Fruit fly (Drosophila melanogaster) whole organism, embryonic: ENCODE data around the gene KdelR.
A peak's percentile ranks its signal among the peaks of the same experiment; 100 is the strongest.

Experiments used
- Aef1 ChIP-seq: fragments of 200-800 bp; sonication (Bioruptor generic); IDR thresholded peaks from 3 replicates; pipeline ENCODE4 v1.3.6; 2022; ENCODE audit warnings: missing biosample characterization, missing genetic modification characterization
- Bgb ChIP-seq: fragments of 200-800 bp; sonication (Bioruptor generic); IDR thresholded peaks from 2 replicates; pipeline ENCODE4 v1.3.6; 2022; ENCODE audit warnings: missing biosample characterization, missing genetic modification characterization; ENCODE audit not compliant: partially characterized antibody
- Blimp-1 ChIP-seq: fragments of 200-800 bp; sonication (Bioruptor generic); optimal IDR thresholded peaks from 3 replicates; lab custom pipeline; 2018; ENCODE audit warnings: missing biosample characterization, missing genetic modification characterization, mild to moderate bottlenecking, moderate library complexity, missing genetic modification reagents
- CG11247 ChIP-seq: fragments of 200-800 bp; sonication (Bioruptor generic); IDR thresholded peaks from 2 replicates; pipeline ENCODE4 v1.3.6; 2022; ENCODE audit warnings: missing biosample characterization, missing genetic modification characterization
- CG12104 ChIP-seq: fragments of 200-800 bp; sonication (Bioruptor generic); optimal IDR thresholded peaks from 3 replicates; lab custom pipeline; 2016; ENCODE audit warnings: missing biosample characterization, missing genetic modification characterization
- CG12155 ChIP-seq: fragments of 200-800 bp; sonication (Bioruptor generic); optimal IDR thresholded peaks from 3 replicates; lab custom pipeline; 2016; ENCODE audit warnings: missing biosample characterization, missing genetic modification characterization
- CG12744 ChIP-seq: fragments of 200-800 bp; sonication (Bioruptor generic); optimal IDR thresholded peaks from 2 replicates; lab custom pipeline; 2016; ENCODE audit warnings: missing biosample characterization, missing genetic modification characterization
- CG13287 ChIP-seq: fragments of 200-800 bp; sonication (Bioruptor generic); IDR thresholded peaks from 2 replicates; pipeline ENCODE4 v1.3.6; 2022; ENCODE audit warnings: missing biosample characterization, missing genetic modification characterization; ENCODE audit not compliant: partially characterized antibody
- CG14710 ChIP-seq: fragments of 200-800 bp; sonication (Bioruptor generic); optimal IDR thresholded peaks from 3 replicates; lab custom pipeline; 2019; ENCODE audit warnings: missing biosample characterization, mild to moderate bottlenecking, missing genetic modification characterization, moderate library complexity
- CG15073 ChIP-seq: fragments of 200-800 bp; sonication (Bioruptor generic); optimal IDR thresholded peaks from 2 replicates; lab custom pipeline; 2016; ENCODE audit warnings: missing biosample characterization, missing genetic modification characterization
- CG1603 ChIP-seq: fragments of 200-800 bp; sonication (Bioruptor generic); optimal IDR thresholded peaks from 2 replicates; lab custom pipeline; 2019; ENCODE audit warnings: missing biosample characterization, mild to moderate bottlenecking, missing genetic modification characterization, moderate library complexity
- CG16813 ChIP-seq: fragments of 200-800 bp; sonication (Bioruptor generic); IDR thresholded peaks from 3 replicates; pipeline ENCODE4 v1.3.6; 2022; ENCODE audit warnings: missing biosample characterization, missing genetic modification characterization; ENCODE audit not compliant: partially characterized antibody
- CG17361 ChIP-seq: fragments of 200-800 bp; sonication (Bioruptor generic); IDR thresholded peaks from 3 replicates; pipeline ENCODE4 v1.3.6; 2022; ENCODE audit warnings: missing biosample characterization, missing genetic modification characterization
- CG3838 ChIP-seq: fragments of 200-800 bp; sonication (Bioruptor generic); optimal IDR thresholded peaks from 3 replicates; lab custom pipeline; 2016; ENCODE audit warnings: missing biosample characterization, missing genetic modification characterization
- CG4820 ChIP-seq: fragments of 200-800 bp; sonication (Bioruptor generic); optimal IDR thresholded peaks from 3 replicates; lab custom pipeline; 2016; ENCODE audit warnings: missing biosample characterization, missing genetic modification characterization
- CG5245 ChIP-seq: fragments of 200-800 bp; sonication (Bioruptor generic); optimal IDR thresholded peaks from 3 replicates; lab custom pipeline; 2016; ENCODE audit warnings: missing biosample characterization, missing genetic modification characterization
- CG6765 ChIP-seq: fragments of 200-800 bp; sonication (Bioruptor generic); optimal IDR thresholded peaks from 3 replicates; lab custom pipeline; 2017; ENCODE audit warnings: missing biosample characterization, mild to moderate bottlenecking, missing genetic modification characterization
- CG7271 ChIP-seq: fragments of 200-800 bp; sonication (Bioruptor generic); optimal IDR thresholded peaks from 2 replicates; lab custom pipeline; 2018; ENCODE audit warnings: missing biosample characterization, mild to moderate bottlenecking, missing genetic modification characterization, moderate library complexity
- CG8924 ChIP-seq: fragments of 200-800 bp; optimal IDR thresholded peaks from 3 replicates; lab custom pipeline; 2019; ENCODE audit warnings: missing biosample characterization, mild to moderate bottlenecking, missing genetic modification characterization, moderate library complexity
- CG8944 ChIP-seq: fragments of 200-800 bp; sonication (Bioruptor generic); optimal IDR thresholded peaks from 3 replicates; lab custom pipeline; 2016; ENCODE audit warnings: missing biosample characterization, missing genetic modification characterization
- CG9727 ChIP-seq: fragments of 200-800 bp; sonication (Bioruptor generic); optimal IDR thresholded peaks from 3 replicates; lab custom pipeline; 2017; ENCODE audit warnings: missing biosample characterization, mild to moderate bottlenecking, missing genetic modification characterization
- CoRest ChIP-seq: fragments of 200-800 bp; sonication (Bioruptor generic); optimal IDR thresholded peaks from 3 replicates; lab custom pipeline; 2018; ENCODE audit warnings: missing biosample characterization, mild to moderate bottlenecking, missing genetic modification characterization, moderate library complexity
- CrebB ChIP-seq: fragments of 200-800 bp; sonication (Bioruptor generic); optimal IDR thresholded peaks from 3 replicates; lab custom pipeline; 2018; ENCODE audit warnings: missing biosample characterization, mild to moderate bottlenecking, missing genetic modification characterization
- D19B ChIP-seq: fragments of 200-800 bp; sonication (Bioruptor generic); optimal IDR thresholded peaks from 2 replicates; lab custom pipeline; 2017; ENCODE audit warnings: missing biosample characterization, mild to moderate bottlenecking, missing genetic modification characterization
- Dbx ChIP-seq: fragments of 200-800 bp; sonication (Bioruptor generic); IDR thresholded peaks from 3 replicates; pipeline ENCODE4 v1.3.6; 2022; ENCODE audit warnings: missing biosample characterization, missing genetic modification characterization
- Dref ChIP-seq: fragments of 200-800 bp; sonication (Bioruptor generic); IDR thresholded peaks from 2 replicates; pipeline ENCODE4 v1.3.6; 2022; ENCODE audit warnings: missing biosample characterization, missing genetic modification characterization
- Fer3 ChIP-seq: fragments of 200-800 bp; sonication (Bioruptor generic); optimal IDR thresholded peaks from 2 replicates; lab custom pipeline; 2018; ENCODE audit warnings: missing biosample characterization, mild to moderate bottlenecking, missing genetic modification characterization, moderate library complexity
- HHEX ChIP-seq: fragments of 200-800 bp; sonication (Bioruptor generic); optimal IDR thresholded peaks from 3 replicates; lab custom pipeline; 2017; ENCODE audit warnings: missing biosample characterization, mild to moderate bottlenecking, missing genetic modification characterization, missing genetic modification reagents
- HLH4C ChIP-seq: fragments of 200-800 bp; sonication (Bioruptor generic); IDR thresholded peaks from 3 replicates; pipeline ENCODE4 v1.3.6; 2022; ENCODE audit warnings: missing biosample characterization, missing genetic modification characterization; ENCODE audit not compliant: partially characterized antibody
- MTF-1 ChIP-seq: fragments of 200-800 bp; sonication (Bioruptor generic); optimal IDR thresholded peaks from 2 replicates; lab custom pipeline; 2018; ENCODE audit warnings: missing biosample characterization, mild to moderate bottlenecking, missing genetic modification characterization, borderline replicate concordance
- Nf-YC ChIP-seq: fragments of 200-800 bp; optimal IDR thresholded peaks from 3 replicates; lab custom pipeline; 2019; ENCODE audit warnings: missing biosample characterization, mild to moderate bottlenecking, missing genetic modification characterization, moderate library complexity
- YL-1 ChIP-seq: fragments of 200-800 bp; sonication (Bioruptor generic); optimal IDR thresholded peaks from 3 replicates; lab custom pipeline; 2017; ENCODE audit warnings: missing biosample characterization, mild to moderate bottlenecking, missing genetic modification characterization
- az2 ChIP-seq: fragments of 200-800 bp; sonication (Bioruptor generic); optimal IDR thresholded peaks from 3 replicates; lab custom pipeline; 2016; ENCODE audit warnings: missing biosample characterization, missing genetic modification characterization
- da ChIP-seq: fragments of 200-800 bp; sonication (Bioruptor generic); optimal IDR thresholded peaks from 2 replicates; lab custom pipeline; 2016; ENCODE audit warnings: missing biosample characterization, missing genetic modification characterization
- dpn ChIP-seq, 2 experiments: fragments of 200-800 bp; sonication (Bioruptor generic); optimal IDR thresholded peaks; 3 replicates each; lab custom pipeline; 2016; ENCODE audit warnings: missing biosample characterization in 2 of 2, missing genetic modification characterization in 2 of 2
- exex ChIP-seq: fragments of 200-800 bp; sonication (Bioruptor generic); optimal IDR thresholded peaks from 4 replicates; lab custom pipeline; 2018; ENCODE audit warnings: missing biosample characterization, mild to moderate bottlenecking, missing genetic modification characterization, moderate library complexity
- ftz-f1 ChIP-seq: fragments of 200-800 bp; sonication (Bioruptor generic); optimal IDR thresholded peaks from 2 replicates; lab custom pipeline; 2016; ENCODE audit warnings: missing biosample characterization, missing genetic modification characterization
- gcm2 ChIP-seq: fragments of 200-800 bp; sonication (Bioruptor generic); optimal IDR thresholded peaks from 2 replicates; lab custom pipeline; 2016; ENCODE audit warnings: missing biosample characterization, missing genetic modification characterization
- gro ChIP-seq: fragments of 200-800 bp; sonication (Bioruptor generic); optimal IDR thresholded peaks from 2 replicates; lab custom pipeline; 2016; ENCODE audit warnings: missing biosample characterization, missing genetic modification characterization
- her ChIP-seq: fragments of 200-800 bp; sonication (Bioruptor generic); optimal IDR thresholded peaks from 2 replicates; lab custom pipeline; 2016; ENCODE audit warnings: missing biosample characterization, missing genetic modification characterization
- onecut ChIP-seq: fragments of 200-800 bp; sonication (Bioruptor generic); IDR thresholded peaks from 2 replicates; pipeline ENCODE4 v1.3.6; 2022; ENCODE audit warnings: missing biosample characterization, missing genetic modification characterization
- org-1 ChIP-seq: fragments of 200-800 bp; sonication (Bioruptor generic); optimal IDR thresholded peaks from 2 replicates; lab custom pipeline; 2017; ENCODE audit warnings: missing biosample characterization, missing genetic modification characterization
- pan ChIP-seq, 4 experiments: fragments of >200 bp in 3 of 4; fragments of 200-800 bp in 1 of 4; sonication (Bioruptor generic) in 1 of 4; optimal IDR thresholded peaks in 3 of 4; IDR thresholded peaks in 1 of 4; 2 replicates each; pipeline versions ENCODE4 v1.3.6 to Lab custom; 2017 to 2022; ENCODE audit warnings: missing biosample characterization in 2 of 4, missing genetic modification characterization in 2 of 4, mixed read lengths in 1 of 4
- pzg ChIP-seq: fragments of 200-800 bp; sonication (Bioruptor generic); optimal IDR thresholded peaks from 3 replicates; lab custom pipeline; 2018; ENCODE audit warnings: missing biosample characterization, mild to moderate bottlenecking, missing genetic modification characterization, moderate library complexity
- stc ChIP-seq: fragments of 200-800 bp; sonication (Bioruptor generic); IDR thresholded peaks from 2 replicates; pipeline ENCODE4 v1.3.6; 2022; ENCODE audit warnings: missing biosample characterization, missing genetic modification characterization
- tna ChIP-seq: fragments of 200-800 bp; sonication (Bioruptor generic); IDR thresholded peaks from 2 replicates; pipeline ENCODE4 v1.3.6; 2022; ENCODE audit warnings: missing biosample characterization, missing genetic modification characterization; ENCODE audit not compliant: partially characterized antibody
- tup ChIP-seq: fragments of 200-800 bp; sonication (Bioruptor generic); optimal IDR thresholded peaks from 2 replicates; lab custom pipeline; 2016; ENCODE audit warnings: missing biosample characterization, mild to moderate bottlenecking, missing genetic modification characterization, moderate library complexity

KdelR gene

dm6 chr2L:10387869-10388726 lies 38.6 kb upstream of the KdelR start, which contains the start of gene da (continued):
- TF ChIP-seq CG8924 (tag; lab: Kevin White, UChicago) (peak; percentile 71), MTF-1 (GFP tag; lab: Kevin White, UChicago) (no peak), onecut (peak; percentile 49), her (GFP tag; lab: Kevin White, UChicago) (peak; percentile 46), HLH4C (GFP tag; lab: Robert Waterston, UW) (peak; percentile 61; the same call in 2 of the 3 replicates), pzg (GFP tag; lab: Kevin White, UChicago) (peak; percentile 86), CG13287 (peak; percentile 64), CG17361 (GFP tag; lab: Robert Waterston, UW) (peak; percentile 58; the same call in 1 of the 3 replicates), CG3838 (no peak), CG12104 (no peak), Blimp-1 (no peak), CG4820 (GFP tag; lab: Kevin White, UChicago) (peak; percentile 35), pan (optimal IDR thresholded peaks at IDR 0.05; lab: Kevin White, UChicago) (no peak), pan (GFP tag; optimal IDR thresholded peaks at IDR 0.05 in 1 of 2, IDR thresholded peaks at IDR 0.05 in 1 of 2) (peak in 1 of 2 experiments; percentile 61), Fer3 (tag; lab: Kevin White, UChicago) (peak; percentile 65), CG11247 (GFP tag; lab: Robert Waterston, UW) (peak; percentile 54; the same call in 1 of the 2 replicates), Bgb (peak; percentile 49; the same call in 1 of the 2 replicates), YL-1 (peak; percentile 89), CG5245 (peak; percentile 9), CG12744 (GFP tag; lab: Kevin White, UChicago) (peak; percentile 3), CrebB (tag; lab: Kevin White, UChicago) (peak; percentile 43), tna (GFP tag; lab: Robert Waterston, UW) (peak; percentile 13; the same call in 1 of the 2 replicates), Aef1 (GFP tag; lab: Robert Waterston, UW) (peak; percentile 52; the same call in 2 of the 3 replicates), CoRest (peak; percentile 73), tup (GFP tag; lab: Kevin White, UChicago) (no peak), exex (tag; lab: Kevin White, UChicago) (no peak), ftz-f1 (no peak), Nf-YC (tag; lab: Kevin White, UChicago) (peak; percentile 52), az2 (peak; percentile 68), gro (GFP tag; lab: Kevin White, UChicago) (peak; percentile 61), Dbx (0 out of 3 replicates have a peak, but pooled peaks have one; percentile 15), CG7271 (tag; lab: Kevin White, UChicago) (peak; percentile 3), HHEX (GFP tag; lab: Kevin White, UChicago) (peak; percentile 40), dpn (GFP tag; optimal IDR thresholded peaks at IDR 0.05; lab: Kevin White, UChicago) (peak; percentile 63 to 69), CG12155 (GFP tag; lab: Kevin White, UChicago) (peak; percentile 50), CG8944 (GFP tag; lab: Kevin White, UChicago) (peak; percentile 23), D19B (GFP tag; lab: Kevin White, UChicago) (peak; percentile 64), CG9727 (GFP tag; lab: Kevin White, UChicago) (peak; percentile 40), CG14710 (peak; percentile 74), da (peak; percentile 59), CG15073 (GFP tag; lab: Kevin White, UChicago) (no peak), gcm2 (GFP tag; lab: Kevin White, UChicago) (no peak), CG16813 (GFP tag; lab: Robert Waterston, UW) (peak; percentile 64), CG6765 (peak; percentile 25), org-1 (no peak), stc (peak; percentile 70), CG1603 (tag; lab: Kevin White, UChicago) (peak; percentile 97), Dref (peak; percentile 92)
